Fruit fly (Drosophila melanogaster): ENCODE data around the gene Pgam5.

Gene Pgam5

dm6 chrX:1908757-1909156 is 35.4 kb upstream of the Pgam5 start, which contains the start of the genes Edem1 and Rbcn-3B (continued):
- TF ChIP-seq dac (GFP tag; optimal IDR thresholded peaks at IDR 0.05) (peak; percentile 7), topi (GFP tag; optimal IDR thresholded peaks at IDR 0.05) (peak; percentile 36), eg (GFP tag; IDR thresholded peaks at IDR 0.05) (peak; percentile 68), svp (GFP tag) (peak; percentile 67)

dm6 chrX:1907727-1908264 is 34.4 kb upstream of the Pgam5 start, which contains the start of gene mip130:
TSS of gene mip130 (plus strand) at chrX:1908239.
- TF ChIP-seq esn (GFP tag; optimal IDR thresholded peaks at IDR 0.05) = peak; percentile 58
- peak; percentile 40 for TF ChIP-seq vri (GFP tag; optimal IDR thresholded peaks at IDR 0.05)
- peak; percentile 60 for TF ChIP-seq CG3919 (GFP tag; optimal IDR thresholded peaks at IDR 0.05)
- TF ChIP-seq Sox14 (GFP tag; optimal IDR thresholded peaks at IDR 0.05) = peak; percentile 55
- peak; percentile 63 for TF ChIP-seq CG34406 (GFP tag; optimal IDR thresholded peaks at IDR 0.05)
- peak; percentile 37 for TF ChIP-seq acj6 (GFP tag; optimal IDR thresholded peaks at IDR 0.05)
- TF ChIP-seq net (GFP tag; optimal IDR thresholded peaks at IDR 0.05) = peak; percentile 25
- TF ChIP-seq CG32006 (GFP tag; optimal IDR thresholded peaks at IDR 0.05) = peak; percentile 62
- peak; percentile 56 for TF ChIP-seq Eip75B (GFP tag; optimal IDR thresholded peaks at IDR 0.05)
- TF ChIP-seq dac (GFP tag; optimal IDR thresholded peaks at IDR 0.05) = peak; percentile 5
- TF ChIP-seq fkh (GFP tag; optimal IDR thresholded peaks at IDR 0.05) = no peak
- peak; percentile 51 for TF ChIP-seq CG7368 (GFP tag; optimal IDR thresholded peaks at IDR 0.05)
- peak; percentile 43 for TF ChIP-seq CG11902 (GFP tag; optimal IDR thresholded peaks at IDR 0.05)
- no peak for TF ChIP-seq Ets21C (GFP tag; optimal IDR thresholded peaks at IDR 0.05)
- TF ChIP-seq Gug (GFP tag; IDR thresholded peaks at IDR 0.05) = no peak
- peak; percentile 47; the same call in 2 of the 3 replicates for TF ChIP-seq CG8119 (GFP tag; IDR thresholded peaks at IDR 0.05)
- peak; percentile 65 for TF ChIP-seq cyc (GFP tag; optimal IDR thresholded peaks at IDR 0.05)
- no peak for TF ChIP-seq CG1621 (tag; optimal IDR thresholded peaks at IDR 0.05)
- TF ChIP-seq CG8319 (GFP tag; optimal IDR thresholded peaks at IDR 0.05) = no peak
- TF ChIP-seq Lpt (GFP tag; optimal IDR thresholded peaks at IDR 0.05) = no peak
- TF ChIP-seq CG11294 (GFP tag; IDR thresholded peaks at IDR 0.05) = no peak
- TF ChIP-seq CG31627 (GFP tag; optimal IDR thresholded peaks at IDR 0.05) = peak; percentile 13
- TF ChIP-seq CG11762 (GFP tag; optimal IDR thresholded peaks at IDR 0.05; ENCODE audit: insufficient read depth) = peak; percentile 1
- TF ChIP-seq pdm3 (GFP tag; optimal IDR thresholded peaks at IDR 0.05) = peak; percentile 56
- TF ChIP-seq Met (GFP tag; optimal IDR thresholded peaks at IDR 0.05) = peak; percentile 82
- peak; percentile 27 to 60 for TF ChIP-seq ss (GFP tag; optimal IDR thresholded peaks at IDR 0.05)
- peak; percentile 31 for TF ChIP-seq Hr39 (GFP tag; optimal IDR thresholded peaks at IDR 0.05)
- TF ChIP-seq CG6854 (GFP tag; optimal IDR thresholded peaks at IDR 0.05) = peak; percentile 27
- no peak for TF ChIP-seq CG4318 (GFP tag; optimal IDR thresholded peaks at IDR 0.05)
- TF ChIP-seq OdsH (GFP tag; optimal IDR thresholded peaks at IDR 0.05) = peak; percentile 47
- TF ChIP-seq Sox15 (GFP tag; optimal IDR thresholded peaks at IDR 0.05) = peak; percentile 27
- peak; percentile 69 for TF ChIP-seq CG15336 (GFP tag; IDR thresholded peaks at IDR 0.05)
- peak; percentile 60 for TF ChIP-seq CG3032 (tag; optimal IDR thresholded peaks at IDR 0.05)
- TF ChIP-seq CG6163 (GFP tag; IDR thresholded peaks at IDR 0.05) = peak; percentile 27; the same call in 1 of the 3 replicates
- TF ChIP-seq Smox (GFP tag; optimal IDR thresholded peaks at IDR 0.05) = peak; percentile 37
- TF ChIP-seq CG6276 (GFP tag; optimal IDR thresholded peaks at IDR 0.05) = peak; percentile 45
- peak; percentile 60 for TF ChIP-seq CG10631 (GFP tag; optimal IDR thresholded peaks at IDR 0.05)
- TF ChIP-seq achi (GFP tag; optimal IDR thresholded peaks at IDR 0.05) = peak; percentile 58
- TF ChIP-seq Eip78C (GFP tag) = peak; percentile 89
- no peak for TF ChIP-seq fd59A (GFP tag; optimal IDR thresholded peaks at IDR 0.05)
- peak; percentile 34 for TF ChIP-seq spab (GFP tag; optimal IDR thresholded peaks at IDR 0.05)
- TF ChIP-seq salr (GFP tag; optimal IDR thresholded peaks at IDR 0.05) = no peak
- no peak for TF ChIP-seq Eip93F (GFP tag; optimal IDR thresholded peaks at IDR 0.05)
- TF ChIP-seq CG16779 (tag; optimal IDR thresholded peaks at IDR 0.05) = peak; percentile 24
- peak; percentile 43 for TF ChIP-seq lz (GFP tag; optimal IDR thresholded peaks at IDR 0.05)
- TF ChIP-seq Ets96B (tag; optimal IDR thresholded peaks at IDR 0.05) = peak; percentile 56
- TF ChIP-seq CG8632 (GFP tag; optimal IDR thresholded peaks at IDR 0.05) = peak; percentile 54
- TF ChIP-seq eg (GFP tag; IDR thresholded peaks at IDR 0.05) = 0 out of 3 replicates have a peak, but pooled peaks have one; percentile 41

Data from whole organism, prepupa.